Worm (Caenorhabditis elegans): Measurements from ENCODE around the gene T04G9.6.

T04G9.6 gene

ce11 chrX:759634-760033, 25.1 kb downstream of the T04G9.6 start, which contains the start of gene aex-3:
TSS of gene aex-3 (minus strand) at chrX:759734.
- TF ChIP-seq syd-9 (tag; optimal IDR thresholded peaks at IDR 0.05), result no peak

- no peak for TF ChIP-seq F13H6.1 (tag; optimal IDR thresholded peaks at IDR 0.05)
- TF ChIP-seq unc-55 (GFP tag; optimal IDR thresholded peaks at IDR 0.05), result no peak
- no peak for TF ChIP-seq pax-1 (tag; optimal IDR thresholded peaks at IDR 0.05)
- no peak for TF ChIP-seq unc-86 (tag; optimal IDR thresholded peaks at IDR 0.05)
- TF ChIP-seq T23F11.4 (GFP tag; optimal IDR thresholded peaks at IDR 0.05), result no peak
- TF ChIP-seq hlh-6 (tag; optimal IDR thresholded peaks at IDR 0.05), result no peak
- TF ChIP-seq mec-3 (tag; optimal IDR thresholded peaks at IDR 0.05; ENCODE audit: borderline replicate concordance), result no peak
- no peak for TF ChIP-seq sox-2 (GFP tag; IDR thresholded peaks at IDR 0.05)
- TF ChIP-seq ceh-2 (tag; optimal IDR thresholded peaks at IDR 0.05), result no peak
- TF ChIP-seq hlh-8 (tag; optimal IDR thresholded peaks at IDR 0.05), result no peak
- TF ChIP-seq ceh-45 (GFP tag; IDR thresholded peaks at IDR 0.05), result no peak
Observed at ce11 chrX:748319-748718, 36.4 kb downstream of the T04G9.6 start.

- peak; percentile 51 for TF ChIP-seq ceh-31 (tag; optimal IDR thresholded peaks at IDR 0.05)
- no peak for TF ChIP-seq ceh-22 (tag; optimal IDR thresholded peaks at IDR 0.05)
- TF ChIP-seq hlh-30 (tag; optimal IDR thresholded peaks at IDR 0.05; ENCODE audit: insufficient read depth), result no peak
- TF ChIP-seq C08G9.2 (tag; optimal IDR thresholded peaks at IDR 0.05), result no peak
Observed at ce11 chrX:736989-737388, 47.8 kb downstream of the T04G9.6 start.

ce11 chrX:735572-735971, 49.2 kb downstream of the T04G9.6 start, which contains the start of gene npr-19:
TSS of gene npr-19 (minus strand) at chrX:735672.
- TF ChIP-seq K09A11.1 (tag; optimal IDR thresholded peaks at IDR 0.05; ENCODE audit: insufficient read depth) (no peak), C08G9.2 (tag; optimal IDR thresholded peaks at IDR 0.05) (no peak), ceh-24 (tag; optimal IDR thresholded peaks at IDR 0.05) (no peak), ceh-45 (GFP tag; IDR thresholded peaks at IDR 0.05) (no peak), nhr-232 (tag; optimal IDR thresholded peaks at IDR 0.05) (no peak), pqm-1 (tag; optimal IDR thresholded peaks at IDR 0.05) (no peak)
